Worm (Caenorhabditis elegans) whole organism, L4 larva: ENCODE results near the gene F27B3.6.
A peak's percentile ranks its signal among the peaks of the same experiment; 100 is the strongest.

Experiments used
- F26F4.8 ChIP-seq: fragments of 200-800 bp; sonication (Bioruptor generic); conservative IDR thresholded peaks from 2 replicates; pipeline ENCODE4 v1.3.6; 2022; ENCODE audit warnings: missing genetic modification characterization, missing compliant biosample characterization
- T20F7.1 ChIP-seq: fragments of 200-800 bp; sonication (Bioruptor generic); optimal IDR thresholded peaks from 2 replicates; lab custom pipeline; 2018; ENCODE audit warnings: mild to moderate bottlenecking, missing genetic modification characterization, missing compliant biosample characterization
- Y105C5A.15 ChIP-seq: fragments of 200-800 bp; sonication (Bioruptor generic); IDR thresholded peaks from 2 replicates; pipeline ENCODE4 v1.3.6; 2022; ENCODE audit warnings: missing genetic modification characterization, missing compliant biosample characterization
- Y5F2A.4 ChIP-seq: fragments of 200-800 bp; sonication (Bioruptor generic); optimal IDR thresholded peaks from 2 replicates; lab custom pipeline; 2018; ENCODE audit warnings: mild to moderate bottlenecking, missing genetic modification characterization, missing compliant biosample characterization
- aly-2 ChIP-seq: sonication (generic microtip); optimal IDR thresholded peaks from 2 replicates; lab custom pipeline; 2018; ENCODE audit warnings: missing biosample characterization, missing genetic modification characterization
- attf-4 ChIP-seq: sonication (generic microtip); optimal IDR thresholded peaks from 3 replicates; lab custom pipeline; 2017; ENCODE audit warnings: missing biosample characterization, missing genetic modification characterization
- ceh-20 ChIP-seq: fragments of 200-800 bp; sonication (Bioruptor generic); IDR thresholded peaks from 2 replicates; pipeline ENCODE4 v1.3.6; 2022; ENCODE audit warnings: missing genetic modification reagents, missing genetic modification characterization, missing compliant biosample characterization
- ceh-32 ChIP-seq: sonication (generic microtip); optimal IDR thresholded peaks from 2 replicates; lab custom pipeline; 2016; ENCODE audit warnings: mild to moderate bottlenecking, missing genetic modification characterization, missing compliant biosample characterization; ENCODE audit not compliant: poor library complexity
- ces-1 ChIP-seq: fragments of 150-350 bp; sonication (generic microtip); optimal IDR thresholded peaks from 4 replicates; lab custom pipeline; 2014; ENCODE audit warnings: missing biosample characterization, missing genetic modification reagents, missing genetic modification characterization
- ctbp-1 ChIP-seq: fragments of 200-800 bp; sonication (Bioruptor generic); IDR thresholded peaks from 2 replicates; pipeline ENCODE4 v1.3.6; 2022; ENCODE audit warnings: missing genetic modification reagents, missing genetic modification characterization, missing compliant biosample characterization
- daf-16 ChIP-seq, 3 experiments: sonication (generic microtip); optimal IDR thresholded peaks; 2 replicates each; lab custom pipeline; 2016 to 2017; ENCODE audit warnings: missing genetic modification characterization in 3 of 3, missing genetic modification reagents in 3 of 3, mild to moderate bottlenecking in 2 of 3, missing compliant biosample characterization in 2 of 3, missing biosample characterization in 1 of 3, moderate library complexity in 1 of 3
- daf-19 ChIP-seq: fragments of 200-800 bp; sonication (Bioruptor generic); conservative IDR thresholded peaks from 2 replicates; pipeline ENCODE4 v1.3.6; 2022; ENCODE audit warnings: missing genetic modification characterization, missing compliant biosample characterization
- daf-8 ChIP-seq: fragments of 200-800 bp; sonication (Bioruptor generic); IDR thresholded peaks from 2 replicates; pipeline ENCODE4 v1.3.6; 2022; ENCODE audit warnings: missing genetic modification characterization, missing compliant biosample characterization
- dmd-6 ChIP-seq: fragments of 200-800 bp; sonication (Bioruptor generic); IDR thresholded peaks from 2 replicates; pipeline ENCODE4 v1.3.6; 2022; ENCODE audit warnings: missing genetic modification reagents, missing genetic modification characterization, missing compliant biosample characterization
- dmd-9 ChIP-seq: fragments of 200-800 bp; sonication (Bioruptor generic); IDR thresholded peaks from 2 replicates; pipeline ENCODE4 v1.3.6; 2022; ENCODE audit warnings: missing genetic modification reagents, missing genetic modification characterization, missing compliant biosample characterization
- dpl-1 ChIP-seq: fragments of 150-350 bp; optimal IDR thresholded peaks from 2 replicates; lab custom pipeline; 2014; ENCODE audit warnings: missing biosample characterization, missing genetic modification reagents, missing genetic modification characterization
- duxl-1 ChIP-seq: sonication (generic microtip); optimal IDR thresholded peaks from 2 replicates; lab custom pipeline; 2016; ENCODE audit warnings: mild to moderate bottlenecking, missing genetic modification characterization, moderate library complexity, missing compliant biosample characterization; ENCODE audit not compliant: poor library complexity
- dve-1 ChIP-seq: sonication (generic microtip); optimal IDR thresholded peaks from 2 replicates; lab custom pipeline; 2017; ENCODE audit warnings: antibody characterized with exemption, mild to moderate bottlenecking, missing genetic modification characterization, missing compliant biosample characterization; ENCODE audit not compliant: insufficient read depth
- egl-27 ChIP-seq: sonication (generic microtip); optimal IDR thresholded peaks from 3 replicates; lab custom pipeline; 2017; ENCODE audit warnings: missing biosample characterization, missing genetic modification reagents, missing genetic modification characterization
- fkh-10 ChIP-seq: fragments of 150-350 bp; optimal IDR thresholded peaks from 2 replicates; lab custom pipeline; 2014; ENCODE audit warnings: missing biosample characterization, missing genetic modification reagents, missing genetic modification characterization
- gei-8 ChIP-seq: fragments of 200-800 bp; sonication (Bioruptor generic); optimal IDR thresholded peaks from 2 replicates; lab custom pipeline; 2018; ENCODE audit warnings: mild to moderate bottlenecking, missing genetic modification characterization, missing compliant biosample characterization
- hlh-11 ChIP-seq: fragments of 200-800 bp; sonication (Bioruptor generic); optimal IDR thresholded peaks from 2 replicates; lab custom pipeline; 2018; ENCODE audit warnings: mild to moderate bottlenecking, missing genetic modification characterization, missing compliant biosample characterization
- hlh-30 ChIP-seq: sonication (generic microtip); optimal IDR thresholded peaks from 2 replicates; lab custom pipeline; 2017; ENCODE audit warnings: antibody characterized with exemption, mild to moderate bottlenecking, missing genetic modification characterization, missing compliant biosample characterization; ENCODE audit not compliant: insufficient read depth
- lin-1 ChIP-seq: fragments of 200-800 bp; sonication (Bioruptor generic); IDR thresholded peaks from 2 replicates; pipeline ENCODE4 v1.3.6; 2022; ENCODE audit warnings: missing genetic modification reagents, missing genetic modification characterization, missing compliant biosample characterization
- lin-38 ChIP-seq: fragments of 200-800 bp; sonication (Bioruptor generic); IDR thresholded peaks from 2 replicates; pipeline ENCODE4 v1.3.6; 2022; ENCODE audit warnings: missing genetic modification reagents, missing genetic modification characterization, missing compliant biosample characterization
- madf-5 ChIP-seq, 2 experiments: fragments of 200-800 bp; sonication (Bioruptor generic); IDR thresholded peaks; 2 replicates each; pipeline ENCODE4 v1.3.6; 2022; ENCODE audit warnings: missing compliant biosample characterization in 2 of 2, missing genetic modification characterization in 2 of 2
- madf-9 ChIP-seq: fragments of 200-800 bp; sonication (Bioruptor generic); conservative IDR thresholded peaks from 2 replicates; pipeline ENCODE4 v1.3.6; 2022; ENCODE audit warnings: missing genetic modification reagents, missing genetic modification characterization, missing compliant biosample characterization
- mdl-1 ChIP-seq, 2 experiments: fragments of 150-350 bp in 1 of 2; sonication (generic microtip) in 1 of 2; optimal IDR thresholded peaks; 2 replicates each; lab custom pipeline; 2014 to 2017; ENCODE audit warnings: missing biosample characterization in 2 of 2, missing genetic modification characterization in 2 of 2
- mep-1 ChIP-seq: fragments of 150-350 bp; sonication (generic microtip); optimal IDR thresholded peaks from 3 replicates; lab custom pipeline; 2014; ENCODE audit warnings: missing biosample characterization, missing genetic modification characterization
- mes-2 ChIP-seq: sonication (generic microtip); optimal IDR thresholded peaks from 2 replicates; lab custom pipeline; 2016; ENCODE audit warnings: missing genotype, mild to moderate bottlenecking, missing genetic modification characterization, missing compliant biosample characterization; ENCODE audit not compliant: poor library complexity, severe bottlenecking
- mxl-2 ChIP-seq: fragments of 200-800 bp; sonication (Bioruptor generic); conservative IDR thresholded peaks from 2 replicates; pipeline ENCODE4 v1.3.6; 2022; ENCODE audit warnings: missing genetic modification reagents, missing genetic modification characterization, missing compliant biosample characterization
- nhr-28 ChIP-seq: fragments of 150-350 bp; optimal IDR thresholded peaks from 2 replicates; lab custom pipeline; 2014; ENCODE audit warnings: missing biosample characterization, missing genetic modification characterization
- nhr-42 ChIP-seq: fragments of 200-800 bp; sonication (Bioruptor generic); IDR thresholded peaks from 2 replicates; pipeline ENCODE4 v1.3.6; 2022; ENCODE audit warnings: missing genetic modification characterization, missing compliant biosample characterization
- nhr-48 ChIP-seq: sonication (generic microtip); optimal IDR thresholded peaks from 2 replicates; lab custom pipeline; 2016; ENCODE audit warnings: mild to moderate bottlenecking, missing genetic modification characterization, missing compliant biosample characterization
- php-3 ChIP-seq: fragments of 200-800 bp; sonication (Bioruptor generic); IDR thresholded peaks from 2 replicates; pipeline ENCODE4 v1.3.6; 2022; ENCODE audit warnings: missing genetic modification reagents, missing genetic modification characterization, missing compliant biosample characterization
- pqm-1 ChIP-seq: sonication (generic microtip); optimal IDR thresholded peaks from 2 replicates; lab custom pipeline; 2017; ENCODE audit warnings: missing biosample characterization, missing genetic modification characterization
- rbr-2 ChIP-seq: sonication (generic microtip); optimal IDR thresholded peaks from 2 replicates; lab custom pipeline; 2016; ENCODE audit warnings: missing genotype, missing genetic modification characterization, missing compliant biosample characterization
- saeg-2 ChIP-seq: fragments of 200-800 bp; sonication (Bioruptor generic); IDR thresholded peaks from 2 replicates; pipeline ENCODE4 v1.3.6; 2022; ENCODE audit warnings: missing genetic modification reagents, missing genetic modification characterization, missing compliant biosample characterization
- skn-1 ChIP-seq: fragments of 150-350 bp; optimal IDR thresholded peaks from 2 replicates; lab custom pipeline; 2014; ENCODE audit warnings: missing biosample characterization, missing genetic modification characterization
- spr-1 ChIP-seq: sonication (generic microtip); optimal IDR thresholded peaks from 2 replicates; lab custom pipeline; 2016; ENCODE audit warnings: mild to moderate bottlenecking, missing genetic modification characterization, missing compliant biosample characterization
- tra-1 ChIP-seq: fragments of 200-800 bp; sonication (Bioruptor generic); IDR thresholded peaks from 2 replicates; pipeline ENCODE4 v1.3.6; 2022; ENCODE audit warnings: missing genetic modification reagents, missing genetic modification characterization, missing compliant biosample characterization
- unc-39 ChIP-seq: sonication (generic microtip); optimal IDR thresholded peaks from 2 replicates; lab custom pipeline; 2017; ENCODE audit warnings: missing biosample characterization, missing genetic modification characterization
- vab-7 ChIP-seq: fragments of 200-800 bp; sonication (Bioruptor generic); IDR thresholded peaks from 2 replicates; pipeline ENCODE4 v1.3.6; 2022; ENCODE audit warnings: missing genetic modification reagents, missing genetic modification characterization, missing compliant biosample characterization
- zag-1 ChIP-seq: fragments of 150-350 bp; optimal IDR thresholded peaks from 2 replicates; lab custom pipeline; 2014; ENCODE audit warnings: missing biosample characterization, missing genetic modification characterization
- zfp-3 ChIP-seq: fragments of 200-800 bp; sonication (Bioruptor generic); conservative IDR thresholded peaks from 2 replicates; pipeline ENCODE4 v1.3.6; 2022; ENCODE audit warnings: missing genetic modification reagents, missing genetic modification characterization, missing compliant biosample characterization
- zip-2 ChIP-seq: fragments of 150-350 bp; optimal IDR thresholded peaks from 2 replicates; lab custom pipeline; 2014; ENCODE audit warnings: missing biosample characterization, missing genetic modification characterization
- ztf-11 ChIP-seq: fragments of 150-350 bp; optimal IDR thresholded peaks from 2 replicates; lab custom pipeline; 2014; ENCODE audit warnings: missing biosample characterization, missing genetic modification characterization
- ztf-7 ChIP-seq: fragments of 150-350 bp; optimal IDR thresholded peaks from 2 replicates; lab custom pipeline; 2014; ENCODE audit warnings: missing biosample characterization, missing genetic modification characterization

Gene F27B3.6

DNA sequence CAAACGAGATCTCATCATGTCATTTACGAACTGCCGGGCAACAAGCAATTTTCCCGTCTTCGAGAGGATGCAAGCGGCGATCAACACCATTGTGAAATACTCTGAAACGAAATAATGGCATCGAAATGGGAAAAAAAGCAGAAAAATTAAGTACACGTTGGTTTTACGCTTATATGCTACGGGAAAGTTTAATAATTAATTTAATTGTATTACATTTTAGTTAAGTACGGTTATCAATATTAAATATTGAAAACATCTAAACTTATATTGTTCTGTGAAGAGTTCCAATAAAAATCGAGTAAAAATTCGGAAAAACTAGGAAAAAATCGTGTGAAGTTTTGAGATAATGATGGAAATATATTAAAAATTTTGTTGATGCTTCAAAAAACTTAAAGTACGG, 46.5 kb upstream of the F27B3.6 start, which contains the start of gene copd-1:
Gene copd-1, minus strand, starts transcription at position 101 of the 400 bp plus-strand sequence.
- TF ChIP-seq madf-9 = no peak
- TF ChIP-seq egl-27 (tag; lab: Kevin White, UChicago) = no peak
- TF ChIP-seq ceh-20 (GFP tag; lab: Robert Waterston, UW) = no peak
- TF ChIP-seq duxl-1 (tag; lab: Kevin White, UChicago) = no peak
- TF ChIP-seq dmd-9 = no peak
- TF ChIP-seq zag-1 = no peak
- TF ChIP-seq ceh-32 (tag; lab: Kevin White, UChicago) = no peak
- no peak for TF ChIP-seq ctbp-1 (GFP tag; lab: Robert Waterston, UW)

DNA sequence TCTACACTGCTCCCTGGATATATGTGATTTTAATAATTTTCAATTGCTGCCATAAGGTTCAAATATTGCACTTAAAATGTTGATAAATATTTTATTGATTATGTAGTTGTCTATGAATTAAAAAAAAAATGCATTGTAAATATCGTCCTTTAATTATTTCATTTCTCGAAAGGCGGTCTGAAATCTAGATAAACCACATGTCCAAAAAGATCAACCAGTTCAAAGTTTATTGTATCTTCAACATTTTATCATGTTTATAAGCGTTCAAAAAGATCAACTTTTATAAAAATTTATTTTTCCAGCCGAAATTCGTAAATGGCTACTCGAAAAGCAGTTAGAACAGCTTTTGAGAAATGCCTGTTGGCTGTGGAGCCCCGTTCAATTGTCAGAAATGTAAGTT, 41.5 kb upstream of the F27B3.6 start, which contains the start of gene C13B9.2:
Gene C13B9.2, plus strand, starts transcription at position 301 of the 400 bp plus-strand sequence.
- TF ChIP-seq tra-1 (GFP tag; lab: Robert Waterston, UW) = no peak
- TF ChIP-seq spr-1 (tag; lab: Kevin White, UChicago) = no peak
- no peak for TF ChIP-seq ztf-7 (tag; lab: Kevin White, UChicago)
- TF ChIP-seq saeg-2 (GFP tag; lab: Robert Waterston, UW) = no peak
- TF ChIP-seq duxl-1 (tag; lab: Kevin White, UChicago) = no peak
- TF ChIP-seq ces-1 = no peak
- TF ChIP-seq dve-1 = no peak
- no peak for TF ChIP-seq Y105C5A.15 (GFP tag; lab: Robert Waterston, UW)
- TF ChIP-seq lin-1 (GFP tag; lab: Robert Waterston, UW) = no peak

DNA sequence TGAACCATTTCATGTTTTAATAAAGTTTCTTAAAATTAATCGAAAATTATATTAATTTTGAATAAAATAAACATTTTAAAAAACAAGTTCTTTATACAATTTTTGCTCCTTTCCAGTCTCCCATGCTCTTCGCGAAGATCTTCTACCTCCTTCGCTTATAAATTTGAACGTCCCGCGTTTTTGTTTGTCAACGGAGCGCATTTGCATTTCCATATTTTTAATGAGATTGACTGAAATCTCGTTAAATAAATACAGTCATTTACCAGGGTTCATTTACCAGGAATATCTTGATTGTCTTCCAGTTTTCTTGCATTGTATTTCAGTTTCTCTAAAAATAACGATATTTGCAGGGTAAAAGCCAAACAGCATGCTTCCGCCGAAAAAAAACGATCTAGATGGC, 36.7 kb upstream of the F27B3.6 start, which contains the start of gene cmtr-2:
Gene cmtr-2, plus strand, starts transcription at position 351 of the 400 bp plus-strand sequence.
- TF ChIP-seq hlh-30 (tag; lab: Kevin White, UChicago) (peak; percentile 11), dmd-6 (no peak), fkh-10 (no peak), zip-2 (tag; lab: Kevin White, UChicago) (no peak), daf-19 (GFP tag; lab: Robert Waterston, UW) (no peak), nhr-28 (tag; lab: Kevin White, UChicago) (no peak), mep-1 (tag; lab: Kevin White, UChicago) (peak; percentile 67), lin-38 (GFP tag; lab: Robert Waterston, UW) (peak; percentile 94), mdl-1 (tag; optimal IDR thresholded peaks at IDR 0.05; lab: Kevin White, UChicago) (no peak), zfp-3 (GFP tag; lab: Robert Waterston, UW) (no peak), attf-4 (tag; lab: Kevin White, UChicago) (no peak), pqm-1 (tag; lab: Kevin White, UChicago) (no peak), gei-8 (GFP tag; lab: Kevin White, UChicago) (no peak), nhr-48 (tag; lab: Kevin White, UChicago) (no peak), madf-5 (GFP tag; IDR thresholded peaks at IDR 0.05; lab: Robert Waterston, UW) (no peak), php-3 (GFP tag; lab: Robert Waterston, UW) (no peak), egl-27 (tag; lab: Kevin White, UChicago) (no peak), nhr-42 (GFP tag; lab: Robert Waterston, UW) (no peak), daf-16 (GFP tag; optimal IDR thresholded peaks at IDR 0.05; lab: Kevin White, UChicago) (no peak), daf-16 (tag; optimal IDR thresholded peaks at IDR 0.05; lab: Kevin White, UChicago) (peak; percentile 28), aly-2 (tag; lab: Kevin White, UChicago) (no peak), ztf-11 (tag; lab: Kevin White, UChicago) (no peak), hlh-11 (tag; lab: Kevin White, UChicago) (no peak), dpl-1 (GFP tag; lab: Kevin White, UChicago) (peak; percentile 92), daf-8 (GFP tag; lab: Robert Waterston, UW) (no peak), vab-7 (GFP tag; lab: Robert Waterston, UW) (no peak), mes-2 (peak; percentile 79), Y5F2A.4 (GFP tag; lab: Kevin White, UChicago) (no peak), unc-39 (no peak), ctbp-1 (GFP tag; lab: Robert Waterston, UW) (no peak), F26F4.8 (no peak), skn-1 (tag; lab: Kevin White, UChicago) (no peak), rbr-2 (peak; percentile 12), T20F7.1 (GFP tag; lab: Kevin White, UChicago) (peak; percentile 31), mxl-2 (GFP tag; lab: Robert Waterston, UW) (no peak)
